Worm (Caenorhabditis elegans): ENCODE measurements around the gene srh-102.

srh-102 gene

DNA sequence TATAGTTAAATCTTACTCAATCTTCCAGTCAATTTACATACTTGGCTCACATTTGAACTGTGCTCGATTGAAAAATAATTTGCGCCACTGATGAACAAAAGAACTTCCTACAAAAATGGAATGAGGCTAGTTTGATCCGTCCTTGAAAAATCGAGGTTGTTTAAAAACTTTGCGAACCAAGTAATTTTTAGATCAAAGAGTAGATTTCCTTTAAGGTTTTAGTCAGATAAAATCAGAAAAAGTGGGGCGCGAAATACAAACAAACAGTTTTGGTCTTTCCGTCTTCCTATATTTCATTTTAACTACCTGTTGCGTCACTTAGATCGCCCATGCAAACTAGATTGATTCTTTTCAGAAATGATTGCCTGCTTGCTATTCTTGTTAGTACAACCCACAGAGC, 36.5 kb upstream of the srh-102 start, which contains the start of gene Y68A4A.10:
TSS of gene Y68A4A.10 (plus strand) at position 301 of the 400 bp plus-strand sequence.
- TF ChIP-seq lin-35 (GFP tag; optimal IDR thresholded peaks at IDR 0.05), result no peak
- no peak for TF ChIP-seq nhr-85 (tag)
- TF ChIP-seq ztf-4 (tag; optimal IDR thresholded peaks at IDR 0.05), result no peak
- no peak for TF ChIP-seq skn-1 (tag; optimal IDR thresholded peaks at IDR 0.05)
- no peak for TF ChIP-seq nhr-11 (tag; optimal IDR thresholded peaks at IDR 0.05)

DNA sequence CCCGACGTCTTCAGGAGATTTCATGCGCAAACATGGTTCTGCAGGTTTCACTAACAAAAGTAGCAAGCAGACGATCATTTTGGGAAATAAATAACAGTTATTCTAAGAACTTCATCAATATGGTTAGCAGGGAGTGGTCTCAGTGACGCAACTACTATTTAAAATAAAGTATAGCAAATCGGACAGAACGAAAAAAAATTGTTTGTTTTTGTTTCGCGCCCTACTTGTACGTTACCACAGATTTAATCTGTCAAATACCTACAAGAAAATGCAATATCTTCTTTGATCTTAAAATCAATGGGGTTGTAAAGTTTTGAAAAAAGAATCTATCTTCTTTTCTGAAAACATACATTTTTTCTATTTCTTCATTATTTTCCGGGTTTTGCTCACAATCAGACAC, 33.6 kb upstream of the srh-102 start, which contains the start of gene srz-96:
TSS of gene srz-96 (plus strand) at position 301 of the 400 bp plus-strand sequence.
- no peak for TF ChIP-seq snu-23 (GFP tag; optimal IDR thresholded peaks at IDR 0.05)
- TF ChIP-seq elt-2 (tag; optimal IDR thresholded peaks at IDR 0.05), result no peak
- no peak for TF ChIP-seq nhr-28 (tag; optimal IDR thresholded peaks at IDR 0.05)
- no peak for TF ChIP-seq ceh-88 (GFP tag; IDR thresholded peaks at IDR 0.05)
- no peak for TF ChIP-seq fkh-10 (GFP tag; optimal IDR thresholded peaks at IDR 0.05)
- TF ChIP-seq lin-35 (GFP tag; optimal IDR thresholded peaks at IDR 0.05), result no peak
- no peak for TF ChIP-seq nhr-20 (tag; optimal IDR thresholded peaks at IDR 0.05)
- no peak for TF ChIP-seq C04F5.9 (tag; optimal IDR thresholded peaks at IDR 0.05)
- TF ChIP-seq C34B4.2 (tag; optimal IDR thresholded peaks at IDR 0.05), result no peak
- TF ChIP-seq lin-15B (tag; optimal IDR thresholded peaks at IDR 0.05), result no peak
- TF ChIP-seq mdl-1 (tag; optimal IDR thresholded peaks at IDR 0.05), result no peak
- no peak for TF ChIP-seq ztf-4 (tag; optimal IDR thresholded peaks at IDR 0.05)

DNA sequence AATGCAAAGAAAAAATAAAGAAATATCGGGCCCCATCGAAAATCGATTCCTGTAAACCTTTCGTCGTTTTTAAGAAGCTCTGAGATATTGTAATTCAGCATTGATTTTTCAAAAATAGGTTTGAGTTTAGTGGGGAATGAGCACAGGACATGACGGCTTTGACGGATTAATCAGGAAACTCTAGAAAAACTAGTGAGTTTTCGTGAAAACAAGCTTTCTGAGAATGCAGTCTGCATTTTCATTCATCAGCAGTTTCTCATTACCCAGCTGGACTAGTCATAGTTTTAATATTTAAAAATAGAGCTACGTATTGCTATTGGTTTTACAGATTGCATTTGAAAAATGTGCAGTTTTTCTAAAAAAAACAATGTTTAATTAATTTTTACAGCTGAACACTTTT, 26.9 kb upstream of the srh-102 start, which contains the start of gene srz-47:
TSS of gene srz-47 (minus strand) at position 101 of the 400 bp plus-strand sequence.
- no peak for TF ChIP-seq ceh-82 (tag; optimal IDR thresholded peaks at IDR 0.05)
- no peak for TF ChIP-seq xbp-1 (tag; optimal IDR thresholded peaks at IDR 0.05)
- peak; percentile 29 for TF ChIP-seq hlh-4 (tag; optimal IDR thresholded peaks at IDR 0.05)
- no peak for TF ChIP-seq alr-1 (tag; optimal IDR thresholded peaks at IDR 0.05; ENCODE audit: borderline replicate concordance)

DNA sequence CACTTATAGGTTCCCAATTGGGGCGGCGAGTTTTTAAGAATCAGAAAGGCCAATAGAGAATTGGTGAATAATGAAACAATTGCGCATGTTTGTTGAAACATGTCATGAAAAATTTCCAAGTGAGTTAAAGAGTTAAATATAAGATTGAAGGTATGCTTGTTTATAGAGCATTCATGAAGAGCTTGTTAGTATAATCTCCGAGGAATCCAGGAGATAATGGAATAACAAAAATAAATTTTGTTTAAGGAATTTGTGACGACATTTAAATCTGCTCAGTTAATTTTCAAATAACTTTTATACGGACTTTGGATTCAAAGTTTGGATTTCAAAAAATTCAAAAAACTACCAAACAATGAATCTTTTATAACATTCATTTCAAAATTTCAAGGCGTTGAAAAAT, 25.1 kb upstream of the srh-102 start, which contains the start of gene str-199:
TSS of gene str-199 (minus strand) at position 101 of the 400 bp plus-strand sequence.
- TF ChIP-seq lin-14 (GFP tag; optimal IDR thresholded peaks at IDR 0.05) (no peak), Y116A8C.19 (tag; optimal IDR thresholded peaks at IDR 0.05; ENCODE audit: borderline replicate concordance) (no peak), unc-98 (GFP tag; IDR thresholded peaks at IDR 0.05) (no peak), nhr-71 (tag; optimal IDR thresholded peaks at IDR 0.05) (no peak), C16A3.4 (tag; optimal IDR thresholded peaks at IDR 0.05) (no peak), lsy-2 (tag; optimal IDR thresholded peaks at IDR 0.05) (no peak), ceh-63 (GFP tag; optimal IDR thresholded peaks at IDR 0.05) (no peak), egl-13 (tag; optimal IDR thresholded peaks at IDR 0.05) (no peak), hpl-2 (GFP tag; optimal IDR thresholded peaks at IDR 0.05) (no peak), unc-30 (tag; optimal IDR thresholded peaks at IDR 0.05) (no peak), mdl-1 (tag; optimal IDR thresholded peaks at IDR 0.05) (no peak), nhr-20 (tag; optimal IDR thresholded peaks at IDR 0.05) (no peak), hlh-17 (GFP tag; optimal IDR thresholded peaks at IDR 0.05; ENCODE audit: borderline replicate concordance) (no peak), unc-130 (tag; optimal IDR thresholded peaks at IDR 0.05) (no peak), lin-35 (GFP tag; optimal IDR thresholded peaks at IDR 0.05) (no peak), F16B12.6 (tag; optimal IDR thresholded peaks at IDR 0.05) (no peak), aly-2 (tag; optimal IDR thresholded peaks at IDR 0.05) (no peak), hlh-4 (tag; optimal IDR thresholded peaks at IDR 0.05) (no peak)

DNA sequence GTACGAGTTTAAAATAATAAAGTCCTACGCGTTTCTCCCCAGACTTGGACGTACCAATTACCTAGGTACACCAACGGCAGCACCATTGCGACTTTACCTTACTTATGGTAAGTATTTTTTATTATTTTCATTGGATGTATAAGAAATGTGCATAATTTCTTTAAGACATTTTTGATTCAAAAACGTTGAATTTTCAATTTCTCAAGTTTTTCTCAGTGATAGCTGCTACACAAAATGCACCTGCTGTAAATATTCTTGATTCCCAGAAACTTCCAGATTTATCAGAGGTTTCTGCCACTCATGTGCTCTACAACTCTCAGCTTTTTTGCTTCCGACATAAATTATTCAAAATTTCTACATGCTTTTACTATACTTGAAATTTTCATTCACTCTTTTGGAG, 16.7 kb upstream of the srh-102 start, which contains the start of gene srh-159:
TSS of gene srh-159 (plus strand) at position 301 of the 400 bp plus-strand sequence.
- TF ChIP-seq xbp-1 (tag; optimal IDR thresholded peaks at IDR 0.05), result no peak
- peak; percentile 90 for TF ChIP-seq hlh-4 (tag; optimal IDR thresholded peaks at IDR 0.05)
